Fruit fly (Drosophila melanogaster) Kc167 (cell line): ENCODE measurements around the gene Ccp84Ad.

ENCODE experiments used
- Myc ChIP-seq: fragments of >200 bp; optimal IDR thresholded peaks from 2 replicates; lab custom pipeline; 2017; ENCODE audit warnings: missing external identifiers
- Sin3A ChIP-seq: fragments of >200 bp; optimal IDR thresholded peaks from 2 replicates; lab custom pipeline; 2018; ENCODE audit warnings: missing external identifiers
- h ChIP-seq: fragments of >200 bp; optimal IDR thresholded peaks from 3 replicates; lab custom pipeline; 2018; ENCODE audit warnings: missing external identifiers
- insv ChIP-seq: fragments of >200 bp; optimal IDR thresholded peaks from 3 replicates; lab custom pipeline; 2018; ENCODE audit warnings: missing external identifiers
- psq ChIP-seq: fragments of >200 bp; optimal IDR thresholded peaks from 2 replicates; lab custom pipeline; 2017; ENCODE audit warnings: missing external identifiers
- ttk ChIP-seq: sonication (Bioruptor generic); optimal IDR thresholded peaks from 2 replicates; lab custom pipeline; 2017; ENCODE audit warnings: missing external identifiers

dm6 chr3R:6688160-6688559 is 4.4 kb upstream of the Ccp84Ad start:
- no peak for TF ChIP-seq insv (lab: Kevin White, UChicago)
- no peak for TF ChIP-seq ttk (lab: Kevin White, UChicago)
- TF ChIP-seq Sin3A (lab: Kevin White, UChicago): no peak
- no peak for TF ChIP-seq psq
- TF ChIP-seq Myc (lab: Kevin White, UChicago): no peak
- TF ChIP-seq h (lab: Kevin White, UChicago): no peak
